Worm (Caenorhabditis elegans) whole organism, late embryonic: ENCODE data around the gene ida-1.
A peak's percentile ranks its signal among the peaks of the same experiment; 100 is the strongest.

Experiments
- C38D4.7 ChIP-seq: fragments of 200-800 bp; sonication (Bioruptor generic); optimal IDR thresholded peaks from 2 replicates; lab custom pipeline; 2018; ENCODE audit warnings: mild to moderate bottlenecking, missing genetic modification characterization, moderate library complexity, missing compliant biosample characterization
- K09A11.1 ChIP-seq: sonication (generic microtip); optimal IDR thresholded peaks from 2 replicates; lab custom pipeline; 2017; ENCODE audit warnings: antibody characterized with exemption, mild to moderate bottlenecking, missing genetic modification characterization, missing compliant biosample characterization; ENCODE audit not compliant: insufficient read depth
- T23F11.4 ChIP-seq: fragments of 200-800 bp; sonication (Bioruptor generic); optimal IDR thresholded peaks from 2 replicates; lab custom pipeline; 2018; ENCODE audit warnings: mild to moderate bottlenecking, missing genetic modification characterization, missing compliant biosample characterization
- ahr-1 ChIP-seq: sonication (generic microtip); optimal IDR thresholded peaks from 2 replicates; lab custom pipeline; 2016; ENCODE audit warnings: missing genetic modification characterization, missing compliant biosample characterization
- ceh-18 ChIP-seq: sonication (generic microtip); optimal IDR thresholded peaks from 2 replicates; lab custom pipeline; 2016; ENCODE audit warnings: missing genetic modification characterization, missing compliant biosample characterization
- ceh-19 ChIP-seq: fragments of 200-800 bp; sonication (Bioruptor generic); optimal IDR thresholded peaks from 2 replicates; lab custom pipeline; 2018; ENCODE audit warnings: mild to moderate bottlenecking, missing genetic modification characterization, missing compliant biosample characterization
- ceh-24 ChIP-seq: sonication (generic microtip); optimal IDR thresholded peaks from 2 replicates; lab custom pipeline; 2016; ENCODE audit warnings: mild to moderate bottlenecking, missing genetic modification characterization, missing compliant biosample characterization
- ceh-31 ChIP-seq: sonication (generic microtip); optimal IDR thresholded peaks from 2 replicates; lab custom pipeline; 2016; ENCODE audit warnings: missing genetic modification characterization, missing compliant biosample characterization
- ceh-48 ChIP-seq: sonication (generic microtip); optimal IDR thresholded peaks from 2 replicates; lab custom pipeline; 2016; ENCODE audit warnings: missing genetic modification characterization, inconsistent platforms, missing compliant biosample characterization
- ceh-6 ChIP-seq: fragments of 200-800 bp; sonication (Bioruptor generic); optimal IDR thresholded peaks from 2 replicates; lab custom pipeline; 2018; ENCODE audit warnings: mild to moderate bottlenecking, missing genetic modification characterization, missing compliant biosample characterization
- ceh-9 ChIP-seq: sonication (generic microtip); optimal IDR thresholded peaks from 2 replicates; lab custom pipeline; 2016; ENCODE audit warnings: mild to moderate bottlenecking, missing genetic modification characterization, inconsistent platforms, missing compliant biosample characterization
- dmd-4 ChIP-seq: sonication (generic microtip); optimal IDR thresholded peaks from 2 replicates; lab custom pipeline; 2016; ENCODE audit warnings: borderline replicate concordance, missing genetic modification characterization, missing compliant biosample characterization
- dve-1 ChIP-seq: sonication (generic microtip); optimal IDR thresholded peaks from 2 replicates; lab custom pipeline; 2017; ENCODE audit warnings: antibody characterized with exemption, mild to moderate bottlenecking, missing genetic modification characterization, missing compliant biosample characterization
- ets-4 ChIP-seq: sonication (generic microtip); optimal IDR thresholded peaks from 2 replicates; lab custom pipeline; 2016; ENCODE audit warnings: missing genetic modification characterization, missing compliant biosample characterization
- fax-1 ChIP-seq: sonication (generic microtip); optimal IDR thresholded peaks from 2 replicates; lab custom pipeline; 2016; ENCODE audit warnings: missing genotype, missing genetic modification characterization, missing compliant biosample characterization
- fkh-10 ChIP-seq: fragments of 150-350 bp; optimal IDR thresholded peaks from 2 replicates; lab custom pipeline; 2014; ENCODE audit warnings: missing biosample characterization, missing genetic modification reagents, missing genetic modification characterization
- fkh-6 ChIP-seq: sonication (generic microtip); optimal IDR thresholded peaks from 2 replicates; lab custom pipeline; 2016; ENCODE audit warnings: missing genetic modification characterization, missing compliant biosample characterization
- gmeb-2 ChIP-seq: sonication (generic microtip); optimal IDR thresholded peaks from 2 replicates; lab custom pipeline; 2016; ENCODE audit warnings: missing genetic modification characterization, inconsistent platforms, missing compliant biosample characterization
- hlh-13 ChIP-seq: fragments of 200-800 bp; sonication (Bioruptor generic); optimal IDR thresholded peaks from 2 replicates; lab custom pipeline; 2018; ENCODE audit warnings: mild to moderate bottlenecking, missing genetic modification characterization, missing compliant biosample characterization
- hlh-8 ChIP-seq: sonication (generic microtip); optimal IDR thresholded peaks from 2 replicates; lab custom pipeline; 2016; ENCODE audit warnings: missing genotype, missing genetic modification characterization, missing compliant biosample characterization
- lim-6 ChIP-seq: sonication (generic microtip); optimal IDR thresholded peaks from 2 replicates; lab custom pipeline; 2016; ENCODE audit warnings: missing genetic modification characterization, missing compliant biosample characterization
- lin-11 ChIP-seq: fragments of 200-800 bp; sonication (Bioruptor generic); optimal IDR thresholded peaks from 2 replicates; lab custom pipeline; 2018; ENCODE audit warnings: mild to moderate bottlenecking, missing genetic modification characterization, missing compliant biosample characterization
- nfya-1 ChIP-seq: sonication (generic microtip); optimal IDR thresholded peaks from 2 replicates; lab custom pipeline; 2017; ENCODE audit warnings: missing genetic modification characterization, mild to moderate bottlenecking, missing compliant biosample characterization, antibody characterized with exemption, moderate library complexity
- nhr-11 ChIP-seq: fragments of 150-350 bp; optimal IDR thresholded peaks from 2 replicates; lab custom pipeline; 2014; ENCODE audit warnings: missing biosample characterization, missing genetic modification characterization
- npax-4 ChIP-seq: sonication (generic microtip); optimal IDR thresholded peaks from 2 replicates; lab custom pipeline; 2016; ENCODE audit warnings: missing genetic modification characterization, missing compliant biosample characterization
- pag-3 ChIP-seq: sonication (generic microtip); optimal IDR thresholded peaks from 2 replicates; lab custom pipeline; 2016; ENCODE audit warnings: missing compliant biosample characterization, missing genetic modification characterization, borderline replicate concordance
- pat-9 ChIP-seq: fragments of 200-800 bp; sonication (Bioruptor generic); optimal IDR thresholded peaks from 2 replicates; lab custom pipeline; 2018; ENCODE audit warnings: mild to moderate bottlenecking, missing genetic modification characterization, moderate library complexity, missing compliant biosample characterization
- pha-2 ChIP-seq: sonication (generic microtip); optimal IDR thresholded peaks from 2 replicates; lab custom pipeline; 2017; ENCODE audit warnings: mild to moderate bottlenecking, missing genetic modification characterization, missing compliant biosample characterization
- pha-4 ChIP-seq: fragments of 150-350 bp; optimal IDR thresholded peaks from 2 replicates; lab custom pipeline; 2018; ENCODE audit warnings: missing biosample characterization, missing genetic modification reagents, missing genetic modification characterization
- pqm-1 ChIP-seq: sonication (generic microtip); optimal IDR thresholded peaks from 2 replicates; lab custom pipeline; 2016; ENCODE audit warnings: missing genetic modification characterization, missing compliant biosample characterization
- pros-1 ChIP-seq: fragments of 150-350 bp; optimal IDR thresholded peaks from 2 replicates; lab custom pipeline; 2014; ENCODE audit warnings: missing biosample characterization, missing genetic modification reagents, missing genetic modification characterization
- ref-2 ChIP-seq: sonication (generic microtip); optimal IDR thresholded peaks from 2 replicates; lab custom pipeline; 2016; ENCODE audit warnings: missing genetic modification characterization, missing compliant biosample characterization
- sdc-2 ChIP-seq: sonication (generic microtip); optimal IDR thresholded peaks from 2 replicates; lab custom pipeline; 2016; ENCODE audit warnings: missing genotype, missing genetic modification characterization, missing compliant biosample characterization
- sox-4 ChIP-seq: sonication (generic microtip); optimal IDR thresholded peaks from 2 replicates; lab custom pipeline; 2017; ENCODE audit warnings: mild to moderate bottlenecking, missing genetic modification characterization, inconsistent platforms, missing compliant biosample characterization
- syd-9 ChIP-seq: sonication (generic microtip); optimal IDR thresholded peaks from 2 replicates; lab custom pipeline; 2016; ENCODE audit warnings: mild to moderate bottlenecking, missing genetic modification characterization, moderate library complexity, missing compliant biosample characterization
- tbx-7 ChIP-seq: sonication (generic microtip); optimal IDR thresholded peaks from 2 replicates; lab custom pipeline; 2016; ENCODE audit warnings: missing genotype, missing genetic modification characterization, missing compliant biosample characterization
- ttx-3 ChIP-seq: sonication (generic microtip); optimal IDR thresholded peaks from 2 replicates; lab custom pipeline; 2016; ENCODE audit warnings: missing genetic modification reagents, missing genetic modification characterization, missing compliant biosample characterization
- unc-3 ChIP-seq, 2 experiments: fragments of 200-800 bp in 1 of 2; sonication (Bioruptor generic) in 1 of 2; sonication (generic microtip) in 1 of 2; conservative IDR thresholded peaks in 1 of 2; optimal IDR thresholded peaks in 1 of 2; 2 replicates each; pipeline versions ENCODE4 v1.3.6 to Lab custom; 2016 to 2022; ENCODE audit warnings: missing compliant biosample characterization in 2 of 2, missing genetic modification characterization in 2 of 2, missing genetic modification reagents in 1 of 2
- unc-55 ChIP-seq: sonication (generic microtip); optimal IDR thresholded peaks from 2 replicates; lab custom pipeline; 2017; ENCODE audit warnings: missing biosample characterization, missing genetic modification reagents, missing genetic modification characterization
- unc-86 ChIP-seq: sonication (generic microtip); optimal IDR thresholded peaks from 2 replicates; lab custom pipeline; 2016; ENCODE audit warnings: missing genetic modification characterization, missing compliant biosample characterization
- zip-5 ChIP-seq: sonication (generic microtip); optimal IDR thresholded peaks from 2 replicates; lab custom pipeline; 2016; ENCODE audit warnings: missing genetic modification characterization, missing compliant biosample characterization
- ztf-16 ChIP-seq: sonication (generic microtip); optimal IDR thresholded peaks from 2 replicates; lab custom pipeline; 2017; ENCODE audit warnings: missing genetic modification characterization, missing compliant biosample characterization

Gene ida-1

ce11 chrIII:5802971-5803370 is 47.6 kb downstream of the ida-1 start, which contains the start of the genes polq-1 and him-10 (continued):
- TF ChIP-seq C38D4.7 (no peak), K09A11.1 (tag; lab: Kevin White, UChicago) (no peak), unc-86 (tag; lab: Kevin White, UChicago) (no peak), pqm-1 (tag; lab: Kevin White, UChicago) (no peak), dmd-4 (tag; lab: Kevin White, UChicago) (no peak), ref-2 (tag; lab: Kevin White, UChicago) (no peak), T23F11.4 (no peak), tbx-7 (tag; lab: Kevin White, UChicago) (peak; percentile 65), pros-1 (no peak), ets-4 (tag; lab: Kevin White, UChicago) (peak; percentile 73), lin-11 (tag; lab: Kevin White, UChicago) (no peak), ceh-6 (no peak), nhr-11 (no peak), hlh-8 (tag; lab: Kevin White, UChicago) (no peak), nfya-1 (tag; lab: Kevin White, UChicago) (no peak), ceh-48 (tag; lab: Kevin White, UChicago) (no peak), lim-6 (tag; lab: Kevin White, UChicago) (no peak), zip-5 (tag; lab: Kevin White, UChicago) (peak; percentile 9), ceh-18 (tag; lab: Kevin White, UChicago) (no peak), fax-1 (tag; lab: Kevin White, UChicago) (no peak), ceh-9 (tag; lab: Kevin White, UChicago) (no peak), ceh-31 (tag; lab: Kevin White, UChicago) (peak; percentile 43), hlh-13 (GFP tag; lab: Kevin White, UChicago) (no peak), ahr-1 (no peak), unc-55 (GFP tag; lab: Kevin White, UChicago) (no peak), pha-2 (tag; lab: Kevin White, UChicago) (no peak), ztf-16 (tag; lab: Kevin White, UChicago) (no peak), fkh-10 (GFP tag; lab: Kevin White, UChicago) (no peak), ttx-3 (no peak), dve-1 (tag; lab: Kevin White, UChicago) (no peak)

DNA sequence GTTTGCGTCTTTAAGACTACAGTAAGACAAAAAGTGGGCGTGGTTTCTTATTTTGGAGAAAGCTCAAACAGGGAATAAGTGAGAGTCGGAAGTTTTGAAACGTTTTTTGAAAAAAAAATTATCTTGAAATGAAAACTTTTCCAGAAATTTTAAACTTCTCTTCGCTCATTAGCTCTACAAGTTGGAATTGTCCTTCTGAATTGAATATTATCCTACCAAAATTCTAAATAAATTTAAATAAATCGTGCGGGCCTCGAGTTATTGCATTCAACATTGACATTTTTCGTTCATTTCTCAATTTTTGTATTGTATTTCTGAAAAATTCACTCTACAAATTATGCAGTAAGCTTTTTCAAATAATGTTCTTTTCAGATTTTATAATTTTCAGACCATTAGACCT is 49.9 kb downstream of the ida-1 start, which contains the start of gene R12B2.3:
R12B2.3 (plus strand) TSS at position 301 of the 400 bp plus-strand sequence.
- TF ChIP-seq ref-2 (tag; lab: Kevin White, UChicago) = no peak
- TF ChIP-seq sdc-2 = no peak
- no peak for TF ChIP-seq syd-9 (tag; lab: Kevin White, UChicago)

- TF ChIP-seq ceh-48 (tag; lab: Kevin White, UChicago) (peak; percentile 1), npax-4 (no peak)
These were observed 51.4 kb downstream of the ida-1 start, which contains the start of gene R12B2.2 for ce11 chrIII:5806720-5807119. TSS of gene R12B2.2 (plus strand) at chrIII:5807020.

- TF ChIP-seq ref-2 (tag; lab: Kevin White, UChicago) (no peak), gmeb-2 (no peak), pat-9 (tag; lab: Kevin White, UChicago) (no peak), zip-5 (tag; lab: Kevin White, UChicago) (no peak)
- TF ChIP-seq, all 69 proteins: peak for 0
These were observed 54.7 kb downstream of the ida-1 start for ce11 chrIII:5810012-5810411.

DNA sequence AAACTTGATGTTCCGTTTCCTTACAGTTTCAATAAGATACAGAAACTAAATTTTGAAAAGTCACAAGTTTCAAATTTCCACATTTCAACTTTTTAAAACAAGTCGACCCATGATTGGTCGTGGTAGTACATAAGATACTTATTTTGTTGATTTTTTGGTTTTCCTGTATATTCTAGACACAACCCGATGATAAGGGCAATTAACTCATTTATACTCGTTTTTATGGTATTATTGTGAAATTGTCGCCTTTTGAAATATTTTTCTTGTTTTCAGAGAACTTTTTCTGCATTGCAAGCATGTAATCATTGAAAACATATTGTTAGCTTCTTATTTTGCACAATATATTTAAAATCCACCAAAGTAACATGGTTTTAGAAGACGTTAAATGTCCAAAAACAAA is 56.6 kb downstream of the ida-1 start:
- TF ChIP-seq lin-11 (tag; lab: Kevin White, UChicago) (no peak), ets-4 (tag; lab: Kevin White, UChicago) (no peak), ceh-31 (tag; lab: Kevin White, UChicago) (no peak), sox-4 (tag; lab: Kevin White, UChicago) (no peak), pag-3 (tag; lab: Kevin White, UChicago) (no peak), K09A11.1 (tag; lab: Kevin White, UChicago) (no peak), zip-5 (tag; lab: Kevin White, UChicago) (no peak), fkh-6 (tag; lab: Kevin White, UChicago) (no peak), pha-4 (no peak), ceh-19 (GFP tag; lab: Kevin White, UChicago) (no peak), unc-3 (GFP tag; conservative IDR thresholded peaks at IDR 0.05; lab: Robert Waterston, UW) (no peak), unc-3 (tag; optimal IDR thresholded peaks at IDR 0.05; lab: Kevin White, UChicago) (no peak), ztf-16 (tag; lab: Kevin White, UChicago) (no peak), ceh-24 (tag; lab: Kevin White, UChicago) (no peak), unc-86 (tag; lab: Kevin White, UChicago) (no peak)
